Worm (Caenorhabditis elegans): ENCODE results near the gene F48G7.8.

DNA sequence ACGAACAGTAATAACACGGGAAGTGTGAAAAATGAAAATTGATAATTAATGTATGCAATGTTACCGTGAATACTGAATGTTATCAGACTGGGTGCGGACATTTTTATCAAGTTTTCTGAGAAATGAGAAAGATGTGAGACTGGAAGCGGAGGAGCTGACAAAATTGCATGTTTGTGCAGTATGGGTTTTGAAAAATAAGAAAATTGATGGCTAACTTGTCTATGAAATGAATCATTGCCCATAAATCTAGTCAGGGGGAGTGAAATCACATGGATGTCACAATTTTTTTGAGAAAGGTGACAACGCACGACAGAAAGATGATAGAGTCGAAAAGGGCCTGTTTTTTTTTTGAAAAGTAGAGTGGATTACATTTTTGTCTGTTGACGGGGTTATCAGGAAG, 43.9 kb upstream of the F48G7.8 start, which contains the start of gene sru-24:
- TF ChIP-seq cog-1 (tag; optimal IDR thresholded peaks at IDR 0.05): no peak
- no peak for TF ChIP-seq ztf-29 (GFP tag; IDR thresholded peaks at IDR 0.05)
- no peak for TF ChIP-seq klf-2 (GFP tag; conservative IDR thresholded peaks at IDR 0.05)
